Fruit fly (Drosophila melanogaster) S2 (cell line): ENCODE measurements around the gene sdt.

Source experiments
- CG8478 ChIP-seq: fragments of >200 bp; optimal IDR thresholded peaks from 2 replicates; lab custom pipeline; 2018
- CTCF ChIP-seq, 2 experiments: fragments of >200 bp; optimal IDR thresholded peaks; 2 replicates each; lab custom pipeline; 2018

dm6 chrX:8214017-8214416 lies 35.7 kb downstream of the sdt start:
- no peak for TF ChIP-seq CG8478 (lab: Kevin White, UChicago)
- no peak for TF ChIP-seq CTCF (optimal IDR thresholded peaks at IDR 0.05; lab: Kevin White, UChicago)
